Fruit fly (Drosophila melanogaster) whole organism, wandering third instar larva: ENCODE results near the gene CG16789.
A peak's percentile ranks its signal among the peaks of the same experiment; 100 is the strongest.

Experiments
- Abd-B ChIP-seq: fragments of >200 bp; optimal IDR thresholded peaks from 2 replicates; lab custom pipeline; 2017; ENCODE audit warnings: missing biosample characterization, missing genetic modification characterization
- CG9705 ChIP-seq: fragments of 200-800 bp; sonication (Bioruptor generic); optimal IDR thresholded peaks from 2 replicates; lab custom pipeline; 2018; ENCODE audit warnings: missing biosample characterization, mild to moderate bottlenecking, missing genetic modification characterization
- CrebA ChIP-seq: fragments of 200-800 bp; sonication (Bioruptor generic); optimal IDR thresholded peaks from 2 replicates; lab custom pipeline; 2016; ENCODE audit warnings: missing biosample characterization, mild to moderate bottlenecking, missing genetic modification characterization, borderline replicate concordance
- Dfd ChIP-seq: fragments of >200 bp; optimal IDR thresholded peaks from 2 replicates; lab custom pipeline; 2017; ENCODE audit warnings: missing biosample characterization, missing genetic modification characterization
- Dif ChIP-seq: fragments of 200-275, 200-300 bp; sonication (Bioruptor generic); optimal IDR thresholded peaks from 2 replicates; lab custom pipeline; 2018; ENCODE audit warnings: missing biosample characterization, missing genetic modification characterization; ENCODE audit not compliant: partially characterized antibody
- GATAd ChIP-seq: sonication (Bioruptor generic); optimal IDR thresholded peaks from 2 replicates; lab custom pipeline; 2016; ENCODE audit warnings: missing biosample characterization, missing genetic modification characterization
- HLH106 ChIP-seq: fragments of 200-800 bp; optimal IDR thresholded peaks from 3 replicates; lab custom pipeline; 2019; ENCODE audit warnings: missing biosample characterization, mild to moderate bottlenecking, missing genetic modification characterization, moderate library complexity
- Hnf4 ChIP-seq: fragments of 200-800 bp; sonication (Bioruptor generic); optimal IDR thresholded peaks from 2 replicates; lab custom pipeline; 2016; ENCODE audit warnings: missing biosample characterization, mild to moderate bottlenecking, missing genetic modification characterization
- Hr78 ChIP-seq: fragments of >200 bp; optimal IDR thresholded peaks from 2 replicates; lab custom pipeline; 2017; ENCODE audit warnings: missing biosample characterization, missing genetic modification characterization
- Hr83 ChIP-seq: fragments of 200-300 bp; sonication (Bioruptor generic); optimal IDR thresholded peaks from 2 replicates; lab custom pipeline; 2016; ENCODE audit warnings: missing biosample characterization, mild to moderate bottlenecking, missing genetic modification characterization, moderate library complexity; ENCODE audit not compliant: poor library complexity, severe bottlenecking
- Jra ChIP-seq: sonication (Bioruptor generic); optimal IDR thresholded peaks from 2 replicates; lab custom pipeline; 2016; ENCODE audit warnings: missing biosample characterization, missing genetic modification characterization
- Myc ChIP-seq: fragments of >200 bp; optimal IDR thresholded peaks from 2 replicates; lab custom pipeline; 2017
- N ChIP-seq: fragments of >200 bp; optimal IDR thresholded peaks from 2 replicates; lab custom pipeline; 2018; ENCODE audit warnings: missing biosample characterization, missing external identifiers, missing genetic modification characterization
- OdsH ChIP-seq: fragments of 200-800 bp; sonication (Bioruptor generic); optimal IDR thresholded peaks from 2 replicates; lab custom pipeline; 2016; ENCODE audit warnings: missing biosample characterization, mild to moderate bottlenecking, missing genetic modification characterization
- Rel ChIP-seq, 2 experiments: fragments of 200-800 bp; sonication (Bioruptor generic) in 1 of 2; optimal IDR thresholded peaks; 2 replicates in 1 of 2; 3 replicates in 1 of 2; lab custom pipeline; 2016 to 2019; ENCODE audit warnings: mild to moderate bottlenecking in 2 of 2, missing biosample characterization in 2 of 2, missing genetic modification characterization in 2 of 2, moderate library complexity in 1 of 2
- Sp1 ChIP-seq: fragments of 200-800 bp; sonication (Bioruptor generic); optimal IDR thresholded peaks from 3 replicates; lab custom pipeline; 2019; ENCODE audit warnings: missing biosample characterization, mild to moderate bottlenecking, missing genetic modification characterization, moderate library complexity
- Vsx2 ChIP-seq: fragments of 200-300, 225-300 bp; sonication (Bioruptor generic); optimal IDR thresholded peaks from 2 replicates; lab custom pipeline; 2018; ENCODE audit warnings: missing biosample characterization, missing genetic modification characterization; ENCODE audit not compliant: partially characterized antibody
- br ChIP-seq: fragments of 200-800 bp; sonication (Bioruptor generic); optimal IDR thresholded peaks from 2 replicates; lab custom pipeline; 2016; ENCODE audit warnings: missing biosample characterization, missing genetic modification characterization
- brk ChIP-seq: fragments of 200-800 bp; sonication (Bioruptor generic); optimal IDR thresholded peaks from 2 replicates; lab custom pipeline; 2016; ENCODE audit warnings: missing biosample characterization, mild to moderate bottlenecking, missing genetic modification characterization
- dl ChIP-seq, 2 experiments: fragments of 175-275, 200-275 bp in 1 of 2; fragments of 200-275 bp in 1 of 2; sonication (Bioruptor generic); optimal IDR thresholded peaks; lab custom pipeline; 2018; ENCODE audit warnings: mild to moderate bottlenecking in 2 of 2, missing biosample characterization in 2 of 2, missing genetic modification characterization in 2 of 2, moderate library complexity in 2 of 2; ENCODE audit not compliant: partially characterized antibody in 2 of 2, insufficient read depth in 1 of 2
- dmrt93B ChIP-seq: fragments of 200-800 bp; sonication (Bioruptor generic); optimal IDR thresholded peaks from 2 replicates; lab custom pipeline; 2018; ENCODE audit warnings: missing biosample characterization, mild to moderate bottlenecking, missing genetic modification characterization
- dsf ChIP-seq: sonication (Bioruptor generic); optimal IDR thresholded peaks from 2 replicates; lab custom pipeline; 2016; ENCODE audit warnings: missing biosample characterization, missing genetic modification characterization, borderline replicate concordance
- ey ChIP-seq: fragments of 200-800 bp; sonication (Bioruptor generic); optimal IDR thresholded peaks from 2 replicates; lab custom pipeline; 2016; ENCODE audit warnings: missing biosample characterization, missing genetic modification characterization
- foxo ChIP-seq, 2 experiments: fragments of 200-800 bp; sonication (Bioruptor generic); optimal IDR thresholded peaks; 2 replicates in 1 of 2; 3 replicates in 1 of 2; lab custom pipeline; 2016 to 2017; ENCODE audit warnings: missing biosample characterization in 2 of 2, missing genetic modification characterization in 2 of 2
- fru ChIP-seq: fragments of 200-800 bp; sonication (Bioruptor generic); optimal IDR thresholded peaks from 3 replicates; lab custom pipeline; 2016; ENCODE audit warnings: missing biosample characterization, mild to moderate bottlenecking, missing genetic modification characterization
- h ChIP-seq: fragments of 200-800 bp; sonication (Bioruptor generic); optimal IDR thresholded peaks from 3 replicates; lab custom pipeline; 2016; ENCODE audit warnings: missing biosample characterization, mild to moderate bottlenecking, missing genetic modification characterization
- jim ChIP-seq: fragments of 175-275, 200-325 bp; sonication (Bioruptor generic); optimal IDR thresholded peaks from 2 replicates; lab custom pipeline; 2016; ENCODE audit warnings: missing biosample characterization, mild to moderate bottlenecking, missing genetic modification characterization
- lola ChIP-seq: fragments of >200 bp; optimal IDR thresholded peaks from 2 replicates; lab custom pipeline; 2017; ENCODE audit warnings: missing biosample characterization, missing genetic modification characterization
- pan ChIP-seq: fragments of >200 bp; optimal IDR thresholded peaks from 2 replicates; lab custom pipeline; 2017
- psq ChIP-seq: fragments of 200-800 bp; sonication (Bioruptor generic); optimal IDR thresholded peaks from 3 replicates; lab custom pipeline; 2017; ENCODE audit warnings: missing biosample characterization, mild to moderate bottlenecking, missing genetic modification characterization, moderate library complexity
- rgr ChIP-seq: fragments of 200-800 bp; sonication (Bioruptor generic); optimal IDR thresholded peaks from 3 replicates; lab custom pipeline; 2016; ENCODE audit warnings: missing biosample characterization, mild to moderate bottlenecking, missing genetic modification characterization
- sage ChIP-seq: fragments of 200-800 bp; sonication (Bioruptor generic); optimal IDR thresholded peaks from 2 replicates; lab custom pipeline; 2016; ENCODE audit warnings: missing biosample characterization, mild to moderate bottlenecking, missing genetic modification characterization
- sv ChIP-seq: fragments of 200-800 bp; sonication (Bioruptor generic); optimal IDR thresholded peaks from 3 replicates; lab custom pipeline; 2016; ENCODE audit warnings: missing biosample characterization, missing genetic modification characterization
- usp ChIP-seq: fragments of >200 bp; optimal IDR thresholded peaks from 2 replicates; lab custom pipeline; 2017; ENCODE audit warnings: missing biosample characterization, missing genetic modification characterization
- woc ChIP-seq: sonication (Bioruptor generic); optimal IDR thresholded peaks from 2 replicates; lab custom pipeline; 2016; ENCODE audit warnings: missing biosample characterization, mild to moderate bottlenecking, missing genetic modification characterization

Gene CG16789

dm6 chr3R:9529387-9529897 is 36.6 kb upstream of the CG16789 start:
- TF ChIP-seq Rel (GFP tag; optimal IDR thresholded peaks at IDR 0.05; lab: Kevin White, UChicago) (no peak), Rel (tag; optimal IDR thresholded peaks at IDR 0.05; lab: Kevin White, UChicago) (peak; percentile 69), foxo (GFP tag; optimal IDR thresholded peaks at IDR 0.05; lab: Kevin White, UChicago) (no peak)

- no peak for TF ChIP-seq brk (GFP tag; lab: Kevin White, UChicago)
Observed at dm6 chr3R:9529913-9530312, 36.1 kb upstream of the CG16789 start.

DNA sequence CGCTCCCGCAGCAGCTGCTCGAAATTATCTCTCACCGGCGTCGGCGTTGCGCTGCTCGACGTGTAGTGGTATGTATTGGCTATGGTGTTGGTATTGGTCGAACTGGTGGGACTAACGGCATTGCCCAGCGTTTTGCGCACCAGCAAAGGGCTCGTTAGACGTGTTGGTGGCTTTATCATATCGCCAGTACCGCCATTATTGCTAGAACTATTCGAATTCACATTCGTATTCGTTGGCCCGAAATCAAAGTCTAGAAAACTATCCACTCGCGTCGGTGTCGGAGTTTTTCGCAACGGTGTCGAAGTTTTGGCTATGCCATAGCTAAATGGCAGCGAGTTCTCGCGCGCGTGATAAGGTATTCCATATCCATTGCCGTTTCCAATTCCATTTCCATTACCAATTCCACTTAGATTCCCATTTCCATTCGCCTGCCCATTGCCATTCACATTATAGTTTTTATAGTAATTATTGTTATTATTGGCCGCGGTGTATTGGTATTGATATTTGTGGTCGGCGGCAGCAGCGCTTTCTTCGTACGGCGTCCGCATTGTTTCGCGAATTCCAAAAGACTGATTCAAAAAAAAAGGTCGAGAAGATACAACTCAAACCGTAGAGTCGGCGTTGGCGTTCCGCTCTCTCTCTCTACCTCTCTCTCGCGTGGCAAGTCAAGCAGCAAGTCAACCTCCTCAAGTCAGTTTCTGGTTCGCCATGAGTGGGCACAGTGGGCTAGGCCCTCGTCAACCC is 33.4 kb upstream of the CG16789 start, which contains the start of gene by:
by (minus strand) TSS at position 575 of the 744 bp plus-strand sequence.
- TF ChIP-seq Vsx2 (GFP tag; lab: Kevin White, UChicago), result peak; percentile 37
- peak; percentile 15 for TF ChIP-seq Hr83 (GFP tag; lab: Kevin White, UChicago)
- TF ChIP-seq Hr78 (GFP tag; lab: Kevin White, UChicago), result no peak
- TF ChIP-seq usp (GFP tag; lab: Kevin White, UChicago), result no peak
- peak; percentile 82 for TF ChIP-seq Dif (GFP tag; lab: Kevin White, UChicago)
- TF ChIP-seq CG9705 (GFP tag; lab: Kevin White, UChicago), result no peak
- TF ChIP-seq brk (GFP tag; lab: Kevin White, UChicago), result no peak
- no peak for TF ChIP-seq Sp1 (GFP tag; lab: Kevin White, UChicago)
- no peak for TF ChIP-seq fru (GFP tag; lab: Kevin White, UChicago)
- TF ChIP-seq jim, result peak; percentile 84
- peak; percentile 74 to 83 for TF ChIP-seq dl (GFP tag; optimal IDR thresholded peaks at IDR 0.05; lab: Kevin White, UChicago; ENCODE audit: insufficient read depth in 1 of 2, partially characterized antibody in 2 of 2)
- TF ChIP-seq Jra (GFP tag; lab: Kevin White, UChicago), result no peak
- no peak for TF ChIP-seq Rel (GFP tag; optimal IDR thresholded peaks at IDR 0.05; lab: Kevin White, UChicago)
- no peak for TF ChIP-seq Rel (tag; optimal IDR thresholded peaks at IDR 0.05; lab: Kevin White, UChicago)
- TF ChIP-seq GATAd (GFP tag; lab: Kevin White, UChicago), result no peak
- TF ChIP-seq dsf (GFP tag; lab: Kevin White, UChicago), result no peak
- TF ChIP-seq dmrt93B (GFP tag; lab: Kevin White, UChicago), result no peak

DNA sequence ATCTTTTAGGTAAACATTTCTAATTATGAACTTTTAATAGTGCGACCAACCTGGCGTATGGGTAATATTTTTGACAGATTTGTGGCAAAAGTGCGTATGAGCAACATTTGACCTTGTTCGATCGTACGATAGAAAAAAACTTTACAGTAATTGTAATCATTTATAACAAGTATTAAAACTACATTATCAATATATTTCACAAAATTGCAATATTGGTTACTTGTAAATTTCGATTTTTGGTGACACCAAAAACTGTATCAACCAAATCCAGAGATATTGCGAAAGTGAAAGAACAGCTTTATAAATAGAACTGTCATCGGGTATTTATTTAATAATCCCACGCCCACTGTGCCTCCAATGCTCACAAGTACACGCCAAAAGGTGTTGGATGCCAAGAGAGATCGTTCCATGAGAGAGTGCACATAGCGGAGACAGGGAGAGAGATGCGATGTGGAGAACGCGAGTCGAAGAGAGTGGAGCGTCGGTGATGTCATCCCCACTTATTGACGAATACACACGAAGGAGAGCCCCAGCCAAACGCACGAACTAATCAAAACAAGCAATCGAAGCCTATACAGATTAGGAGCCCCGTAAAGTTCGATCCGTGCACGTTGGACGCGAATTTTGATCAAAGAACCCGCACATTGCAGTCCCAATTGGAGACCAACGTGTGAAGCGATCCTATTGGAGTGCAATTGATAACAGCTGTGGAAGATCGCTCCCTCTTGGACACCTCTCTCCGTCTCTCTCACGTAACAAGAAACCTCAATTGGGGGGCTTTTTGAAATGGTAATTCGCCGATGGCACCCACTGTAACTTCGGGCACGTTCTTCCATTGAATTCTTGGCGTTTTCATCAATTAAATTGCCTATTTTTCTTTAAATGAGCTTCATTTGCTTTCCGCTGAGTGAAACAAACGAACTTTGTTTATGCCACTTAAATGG is 32.5 kb upstream of the CG16789 start:
- TF ChIP-seq Dfd (GFP tag; lab: Kevin White, UChicago), result no peak
- TF ChIP-seq Myc, result no peak
- TF ChIP-seq CrebA, result peak; percentile 74
- no peak for TF ChIP-seq jim
- no peak for TF ChIP-seq Abd-B
- peak; percentile 95 for TF ChIP-seq rgr (GFP tag; lab: Kevin White, UChicago)
- TF ChIP-seq pan (lab: Kevin White, UChicago), result no peak
- peak; percentile 98 for TF ChIP-seq Dif (GFP tag; lab: Kevin White, UChicago)
- peak; percentile 69 for TF ChIP-seq Rel (GFP tag; optimal IDR thresholded peaks at IDR 0.05; lab: Kevin White, UChicago)
- TF ChIP-seq Rel (tag; optimal IDR thresholded peaks at IDR 0.05; lab: Kevin White, UChicago), result peak; percentile 74
- peak; percentile 76 to 98 for TF ChIP-seq foxo (GFP tag; optimal IDR thresholded peaks at IDR 0.05; lab: Kevin White, UChicago)
- TF ChIP-seq N, result no peak
- TF ChIP-seq Sp1 (GFP tag; lab: Kevin White, UChicago), result peak; percentile 98
- peak; percentile 97 for TF ChIP-seq OdsH (GFP tag; lab: Kevin White, UChicago)
- no peak for TF ChIP-seq lola (GFP tag; lab: Kevin White, UChicago)
- peak; percentile 96 for TF ChIP-seq Jra (GFP tag; lab: Kevin White, UChicago)
- peak; percentile 95 for TF ChIP-seq h (GFP tag; lab: Kevin White, UChicago)
- peak; percentile 97 for TF ChIP-seq woc (GFP tag; lab: Kevin White, UChicago)
- TF ChIP-seq Hnf4 (GFP tag; lab: Kevin White, UChicago), result peak; percentile 85
- peak; percentile 95 for TF ChIP-seq psq (GFP tag; lab: Kevin White, UChicago)
- peak; percentile 96 for TF ChIP-seq HLH106
- TF ChIP-seq dmrt93B (GFP tag; lab: Kevin White, UChicago), result peak; percentile 97
- peak; percentile 54 for TF ChIP-seq GATAd (GFP tag; lab: Kevin White, UChicago)
- peak; percentile 74 for TF ChIP-seq dsf (GFP tag; lab: Kevin White, UChicago)
- TF ChIP-seq Vsx2 (GFP tag; lab: Kevin White, UChicago), result peak; percentile 87
- TF ChIP-seq br (GFP tag; lab: Kevin White, UChicago), result peak; percentile 97
- peak; percentile 65 for TF ChIP-seq Hr83 (GFP tag; lab: Kevin White, UChicago)
- peak; percentile 79 for TF ChIP-seq sv (GFP tag; lab: Kevin White, UChicago)
- TF ChIP-seq sage, result peak; percentile 47
- TF ChIP-seq brk (GFP tag; lab: Kevin White, UChicago), result peak; percentile 74
- peak; percentile 89 to 97 for TF ChIP-seq dl (GFP tag; optimal IDR thresholded peaks at IDR 0.05; lab: Kevin White, UChicago; ENCODE audit: insufficient read depth in 1 of 2, partially characterized antibody in 2 of 2)
- peak; percentile 98 for TF ChIP-seq fru (GFP tag; lab: Kevin White, UChicago)
- peak; percentile 18 for TF ChIP-seq usp (GFP tag; lab: Kevin White, UChicago)
- TF ChIP-seq ey, result peak; percentile 96
